Fruit fly (Drosophila melanogaster): ENCODE data around the gene lsn.

lsn gene

DNA sequence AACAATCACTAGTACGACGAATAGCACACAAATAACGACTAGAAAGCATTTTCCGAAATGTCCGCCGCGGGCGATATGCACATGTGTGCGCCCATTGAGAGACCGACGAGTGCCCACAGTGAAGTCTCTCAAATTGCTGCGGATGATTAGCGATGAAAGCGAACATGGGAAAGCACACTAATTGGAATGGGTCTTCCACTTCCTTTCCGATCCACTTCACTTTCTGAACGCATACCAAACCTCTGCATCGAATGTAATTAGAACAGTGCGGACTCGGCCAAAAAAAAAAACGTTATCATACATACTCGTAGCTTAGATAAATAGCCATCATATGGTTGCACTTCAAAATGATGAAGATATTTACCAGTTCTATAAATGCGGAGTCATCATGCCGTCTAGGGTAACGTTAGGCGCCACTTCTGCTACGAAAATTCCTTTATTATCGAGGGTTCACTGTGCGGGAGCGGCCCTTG lies 14.9 kb upstream of the lsn start (continued):
- peak; percentile 23 for TF ChIP-seq cwo (GFP tag; optimal IDR thresholded peaks at IDR 0.05)
- peak; percentile 3 for TF ChIP-seq CG12942 (GFP tag; optimal IDR thresholded peaks at IDR 0.05)
- peak in 1 of 2 experiments; percentile 26 for TF ChIP-seq Hr78 (GFP tag; optimal IDR thresholded peaks at IDR 0.05)
- TF ChIP-seq Chrac-16 (GFP tag; optimal IDR thresholded peaks at IDR 0.05), result peak; percentile 33
- peak; percentile 74 for TF ChIP-seq CG17361 (GFP tag; IDR thresholded peaks at IDR 0.05)
- peak; percentile 45 for TF ChIP-seq CG7839 (tag; optimal IDR thresholded peaks at IDR 0.05)
- TF ChIP-seq CG3847 (GFP tag; IDR thresholded peaks at IDR 0.05), result peak; percentile 32; the same call in 1 of the 2 replicates
- peak; percentile 15 for TF ChIP-seq CG13624 (GFP tag; optimal IDR thresholded peaks at IDR 0.05)
- TF ChIP-seq CG7963 (GFP tag; IDR thresholded peaks at IDR 0.05; ENCODE audit: partially characterized antibody), result no peak
- peak; percentile 15 for TF ChIP-seq CG6254 (GFP tag; optimal IDR thresholded peaks at IDR 0.05)
- TF ChIP-seq her (GFP tag; optimal IDR thresholded peaks at IDR 0.05), result peak; percentile 2
- 0 out of 2 replicates have a peak, but pooled peaks have one; percentile 45 for TF ChIP-seq stc (GFP tag; IDR thresholded peaks at IDR 0.05)
- TF ChIP-seq CG17385 (GFP tag; optimal IDR thresholded peaks at IDR 0.05), result peak; percentile 57
- TF ChIP-seq CG12659 (GFP tag; optimal IDR thresholded peaks at IDR 0.05), result peak; percentile 36
- TF ChIP-seq pum (GFP tag; optimal IDR thresholded peaks at IDR 0.05), result peak; percentile 55
- TF ChIP-seq CG8281 (tag; optimal IDR thresholded peaks at IDR 0.05), result peak; percentile 6
- peak; percentile 22 for TF ChIP-seq Dad (GFP tag; optimal IDR thresholded peaks at IDR 0.05)
- peak; percentile 7 for TF ChIP-seq odd (GFP tag; optimal IDR thresholded peaks at IDR 0.05)
- TF ChIP-seq Poxn (GFP tag; IDR thresholded peaks at IDR 0.05), result no peak
- 0 out of 3 replicates have a peak, but pooled peaks have one; percentile 30 for TF ChIP-seq ase (GFP tag; IDR thresholded peaks at IDR 0.05)
- TF ChIP-seq fd64A (GFP tag; optimal IDR thresholded peaks at IDR 0.05), result peak; percentile 22
- peak; percentile 61 for TF ChIP-seq pb (GFP tag; optimal IDR thresholded peaks at IDR 0.05)
- TF ChIP-seq Scr (GFP tag; IDR thresholded peaks at IDR 0.05; ENCODE audit: partially characterized antibody), result no peak
- peak; percentile 51 for TF ChIP-seq CG7556 (GFP tag; optimal IDR thresholded peaks at IDR 0.05)
- TF ChIP-seq ci (GFP tag; IDR thresholded peaks at IDR 0.05), result peak; percentile 64
- TF ChIP-seq CG14667 (GFP tag; IDR thresholded peaks at IDR 0.05), result no peak
- TF ChIP-seq CG4404 (GFP tag; IDR thresholded peaks at IDR 0.05), result 0 out of 2 replicates have a peak, but pooled peaks have one; percentile 40
- TF ChIP-seq sens (GFP tag), result peak; percentile 93
- TF ChIP-seq sc (optimal IDR thresholded peaks at IDR 0.05), result no peak
- no peak for TF ChIP-seq sc (GFP tag; optimal IDR thresholded peaks at IDR 0.05)
- TF ChIP-seq CG10209 (GFP tag; optimal IDR thresholded peaks at IDR 0.05), result peak; percentile 50
- no peak for TF ChIP-seq psq (GFP tag; optimal IDR thresholded peaks at IDR 0.05)
- peak; percentile 58 for TF ChIP-seq CG8290 (GFP tag; optimal IDR thresholded peaks at IDR 0.05)
- TF ChIP-seq CG8290 (tag; optimal IDR thresholded peaks at IDR 0.05), result no peak
- peak; percentile 30 for TF ChIP-seq CG15696 (tag; optimal IDR thresholded peaks at IDR 0.05)
- peak; percentile 51 for TF ChIP-seq Oli (tag; optimal IDR thresholded peaks at IDR 0.05)
- peak; percentile 33; the same call in 1 of the 2 replicates for TF ChIP-seq rib (GFP tag; IDR thresholded peaks at IDR 0.05)
- TF ChIP-seq HLH54F (GFP tag; optimal IDR thresholded peaks at IDR 0.05), result peak; percentile 37
- TF ChIP-seq YL-1 (GFP tag; optimal IDR thresholded peaks at IDR 0.05), result peak; percentile 1
- TF ChIP-seq Sry-β (GFP tag; optimal IDR thresholded peaks at IDR 0.05), result no peak
- no peak for TF ChIP-seq Sin3A (optimal IDR thresholded peaks at IDR 0.05)
- TF ChIP-seq grau (tag; optimal IDR thresholded peaks at IDR 0.05), result peak; percentile 95
- peak; percentile 67 for TF ChIP-seq shn (GFP tag; optimal IDR thresholded peaks at IDR 0.05)
- no peak for TF ChIP-seq tna (GFP tag; IDR thresholded peaks at IDR 0.05; ENCODE audit: partially characterized antibody)
- peak; percentile 38 for TF ChIP-seq kay (GFP tag; optimal IDR thresholded peaks at IDR 0.05)
- TF ChIP-seq bowl (GFP tag; IDR thresholded peaks at IDR 0.05), result no peak
- peak; percentile 23 for TF ChIP-seq CG7786 (GFP tag; optimal IDR thresholded peaks at IDR 0.05)
- TF ChIP-seq pzg (GFP tag; optimal IDR thresholded peaks at IDR 0.05), result no peak
- TF ChIP-seq CG16815 (GFP tag; optimal IDR thresholded peaks at IDR 0.05), result peak; percentile 47
- TF ChIP-seq vvl (GFP tag; IDR thresholded peaks at IDR 0.05), result peak; percentile 53; the same call in 1 of the 2 replicates
- no peak for TF ChIP-seq CG1233 (GFP tag; optimal IDR thresholded peaks at IDR 0.05)
